Worm (Caenorhabditis elegans): ENCODE measurements around the gene srlf-29.
A peak's percentile ranks its signal among the peaks of the same experiment; 100 is the strongest.

The srlf-29 gene

DNA sequence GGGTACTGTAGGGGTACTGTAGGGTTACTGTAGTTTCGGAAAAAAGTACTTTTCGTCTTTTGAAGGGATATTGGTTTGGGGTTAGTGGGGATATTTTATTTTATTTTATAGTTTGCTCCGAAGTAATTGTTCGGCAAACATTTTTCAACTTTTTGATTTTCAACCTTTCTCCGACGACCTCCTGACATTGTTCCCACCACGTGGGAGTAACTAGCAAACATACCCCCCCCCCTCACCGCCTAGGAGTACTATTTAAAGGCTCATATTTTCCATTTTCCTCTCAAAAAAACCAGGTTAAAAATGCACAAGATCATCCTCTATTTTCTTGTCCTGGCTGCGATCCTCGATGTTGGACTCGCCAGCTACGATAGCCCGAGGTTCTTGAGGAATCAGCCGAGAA, at the start of gene srlf-29:
Gene srlf-29 (plus strand): TSS at position 301 of the 400 bp plus-strand sequence.
- TF ChIP-seq sox-2 (GFP tag; IDR thresholded peaks at IDR 0.05) = no peak

DNA sequence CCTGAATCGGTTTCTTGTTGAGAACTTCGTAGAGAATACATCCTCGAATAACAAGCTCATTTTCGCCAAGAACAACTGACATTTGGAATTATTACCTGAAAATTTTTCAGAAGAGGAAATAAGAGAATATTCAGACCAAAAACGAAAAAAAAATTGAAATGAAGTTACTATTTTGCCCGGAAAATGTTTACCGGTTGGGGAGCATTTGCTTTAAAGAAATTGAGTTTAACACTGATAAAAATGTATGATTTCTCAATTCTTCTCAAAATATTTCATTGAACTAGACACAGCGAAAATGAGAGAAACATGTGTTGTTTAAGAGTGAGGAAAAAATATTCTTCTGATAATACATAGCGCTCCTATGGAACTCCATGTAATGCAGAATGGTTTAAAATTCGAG, 49.7 kb upstream of the srlf-29 start, which contains the start of gene fbxa-165:
Gene fbxa-165 (minus strand): TSS at position 101 of the 400 bp plus-strand sequence.
- TF ChIP-seq pag-3 (tag; optimal IDR thresholded peaks at IDR 0.05; ENCODE audit: borderline replicate concordance) (no peak), ets-4 (tag; optimal IDR thresholded peaks at IDR 0.05) (no peak), sox-4 (tag; optimal IDR thresholded peaks at IDR 0.05) (no peak)

DNA sequence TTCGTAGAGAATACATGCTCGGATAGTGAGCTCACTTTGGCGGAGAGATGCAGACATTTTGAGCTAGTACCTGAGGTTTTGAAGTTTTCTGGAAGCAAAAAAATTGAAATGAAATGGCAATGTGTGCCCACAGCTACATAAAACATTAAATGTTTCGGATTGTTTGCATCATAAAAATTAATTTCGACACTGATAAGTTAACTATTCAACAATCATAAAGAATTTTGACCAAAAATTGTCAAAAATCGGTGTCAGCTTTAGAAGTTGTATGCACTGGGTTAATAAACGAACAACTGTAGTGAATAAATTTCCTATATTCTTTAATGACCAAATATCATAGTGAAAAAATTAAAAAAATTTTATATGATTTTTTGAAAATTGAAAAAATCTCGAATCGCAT, 47.2 kb upstream of the srlf-29 start, which contains the start of gene fbxa-166:
Gene fbxa-166 (minus strand): TSS at position 101 of the 400 bp plus-strand sequence.
- TF ChIP-seq mec-3 (tag; optimal IDR thresholded peaks at IDR 0.05; ENCODE audit: borderline replicate concordance) (no peak), ceh-19 (GFP tag; optimal IDR thresholded peaks at IDR 0.05) (no peak), madf-2 (tag; optimal IDR thresholded peaks at IDR 0.05) (no peak), fax-1 (tag; optimal IDR thresholded peaks at IDR 0.05) (no peak)

DNA sequence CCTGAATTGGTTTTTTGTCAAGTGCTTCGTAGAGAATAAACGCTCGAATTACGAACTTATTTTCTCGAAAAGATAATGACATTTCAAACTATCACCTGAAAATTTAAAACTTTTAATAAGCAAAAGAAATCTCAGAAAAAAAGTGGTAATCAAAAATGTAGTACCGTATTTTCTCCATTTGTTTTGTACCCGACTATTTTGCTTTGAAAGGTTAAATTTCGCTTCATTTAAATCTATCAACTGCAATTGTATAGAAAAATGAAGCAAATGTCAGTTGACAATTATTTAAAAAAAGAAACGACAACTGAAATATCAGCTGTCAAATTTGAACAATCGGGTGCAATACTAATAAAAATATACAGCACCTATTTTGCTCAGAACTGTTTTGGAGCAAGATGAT, 44.9 kb upstream of the srlf-29 start, which contains the start of gene fbxa-158:
Gene fbxa-158 (minus strand): TSS at position 101 of the 400 bp plus-strand sequence.
- TF ChIP-seq ceh-22 (tag; optimal IDR thresholded peaks at IDR 0.05) = no peak
- TF ChIP-seq nfya-1 (tag; optimal IDR thresholded peaks at IDR 0.05) = no peak
- no peak for TF ChIP-seq hlh-6 (tag; optimal IDR thresholded peaks at IDR 0.05)
- no peak for TF ChIP-seq pag-3 (tag; optimal IDR thresholded peaks at IDR 0.05; ENCODE audit: borderline replicate concordance)
- no peak for TF ChIP-seq K09A11.1 (tag; optimal IDR thresholded peaks at IDR 0.05; ENCODE audit: insufficient read depth)

DNA sequence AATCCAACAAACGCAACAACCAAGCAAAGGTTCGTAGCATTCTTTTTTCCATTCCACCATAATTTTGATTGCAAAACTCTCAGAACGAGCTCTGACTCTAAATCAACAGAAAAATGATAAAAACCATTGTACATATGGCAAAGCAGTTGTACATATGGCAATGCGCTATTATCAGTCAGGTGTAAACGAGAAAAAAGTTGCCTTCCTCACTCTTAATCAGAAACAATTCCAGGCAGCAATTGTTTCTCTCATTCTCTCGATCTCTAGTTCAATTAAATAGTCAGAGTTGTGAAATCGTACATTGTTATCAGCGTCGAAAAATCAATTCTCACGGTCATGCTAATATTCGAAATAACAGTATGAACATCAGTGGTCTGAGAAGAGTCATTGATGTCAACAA, 44.3 kb upstream of the srlf-29 start:
- no peak for TF ChIP-seq dmd-4 (tag; optimal IDR thresholded peaks at IDR 0.05; ENCODE audit: borderline replicate concordance)
- peak; percentile 46 for TF ChIP-seq elt-2 (tag; optimal IDR thresholded peaks at IDR 0.05)

DNA sequence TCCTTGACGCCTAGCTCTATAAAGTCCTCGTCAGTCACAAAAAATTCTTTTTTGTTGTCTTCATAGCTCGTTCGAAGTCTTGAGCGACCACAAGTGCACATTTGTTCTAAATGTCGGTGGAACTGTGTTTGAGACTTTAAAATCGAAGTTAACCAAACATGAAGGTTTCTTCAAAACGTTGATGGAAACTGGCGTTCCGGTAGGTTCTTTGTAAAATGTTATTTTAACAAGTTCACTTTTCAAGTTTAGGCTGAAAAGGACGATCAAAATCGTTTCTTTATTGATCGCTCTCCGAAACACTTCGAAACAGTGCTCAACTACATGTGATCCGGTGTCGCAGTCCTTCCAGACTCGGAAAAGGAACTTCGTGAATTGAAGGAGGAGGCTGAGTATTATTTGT, 41.6 kb upstream of the srlf-29 start, which contains the start of gene fbxa-160:
Gene fbxa-160 (minus strand): TSS at position 101 of the 400 bp plus-strand sequence.
- TF ChIP-seq ref-2 (tag; optimal IDR thresholded peaks at IDR 0.05) (no peak), elt-4 (tag; optimal IDR thresholded peaks at IDR 0.05) (no peak), hlh-15 (tag; optimal IDR thresholded peaks at IDR 0.05) (no peak), ceh-31 (tag; optimal IDR thresholded peaks at IDR 0.05) (no peak), ceh-30 (tag; optimal IDR thresholded peaks at IDR 0.05) (no peak), ceh-9 (tag; optimal IDR thresholded peaks at IDR 0.05) (no peak), sox-2 (GFP tag; IDR thresholded peaks at IDR 0.05) (no peak), mec-3 (tag; optimal IDR thresholded peaks at IDR 0.05; ENCODE audit: borderline replicate concordance) (no peak), F13H6.1 (tag; optimal IDR thresholded peaks at IDR 0.05) (no peak), pqm-1 (tag; optimal IDR thresholded peaks at IDR 0.05) (no peak), hlh-30 (tag; optimal IDR thresholded peaks at IDR 0.05; ENCODE audit: insufficient read depth) (no peak), elt-2 (tag; optimal IDR thresholded peaks at IDR 0.05) (no peak), lin-11 (tag; optimal IDR thresholded peaks at IDR 0.05) (no peak), sdc-2 (tag; optimal IDR thresholded peaks at IDR 0.05) (no peak), che-1 (tag; optimal IDR thresholded peaks at IDR 0.05) (no peak)

DNA sequence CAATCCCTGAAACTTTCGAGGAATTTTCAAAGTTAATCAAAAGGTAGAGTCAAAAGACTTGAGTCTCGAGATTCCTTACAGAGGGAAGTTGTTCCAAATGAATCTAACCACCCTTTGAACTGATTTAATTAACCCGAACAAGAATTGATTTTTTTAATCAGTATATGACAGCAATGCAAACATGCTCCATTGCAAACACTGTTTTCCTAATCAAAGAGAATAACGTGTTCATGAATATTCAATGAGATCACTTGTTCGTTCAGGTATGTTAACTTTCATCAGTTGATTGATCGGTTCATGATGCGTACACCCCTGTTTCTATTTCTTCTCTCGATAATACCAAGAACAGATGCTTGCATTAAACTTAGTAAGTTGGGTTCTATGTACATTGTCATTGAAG, 40.5 kb upstream of the srlf-29 start, which contains the start of gene C08E3.14:
Gene C08E3.14 (plus strand): TSS at position 301 of the 400 bp plus-strand sequence.
- TF ChIP-seq unc-55 (GFP tag; optimal IDR thresholded peaks at IDR 0.05) = no peak
- TF ChIP-seq pha-4 (tag; optimal IDR thresholded peaks at IDR 0.05) = no peak
- TF ChIP-seq ceh-9 (tag; optimal IDR thresholded peaks at IDR 0.05) = no peak
- TF ChIP-seq nfya-1 (tag; optimal IDR thresholded peaks at IDR 0.05) = no peak
- TF ChIP-seq ceh-22 (tag; optimal IDR thresholded peaks at IDR 0.05) = no peak
- TF ChIP-seq Y22D7AL.16 (tag; optimal IDR thresholded peaks at IDR 0.05) = no peak
- no peak for TF ChIP-seq hlh-30 (tag; optimal IDR thresholded peaks at IDR 0.05; ENCODE audit: insufficient read depth)
- TF ChIP-seq syd-9 (tag; optimal IDR thresholded peaks at IDR 0.05) = no peak
- no peak for TF ChIP-seq ets-4 (tag; optimal IDR thresholded peaks at IDR 0.05)
- no peak for TF ChIP-seq odd-2 (tag; optimal IDR thresholded peaks at IDR 0.05)
- TF ChIP-seq mec-3 (tag; optimal IDR thresholded peaks at IDR 0.05; ENCODE audit: borderline replicate concordance) = no peak
- TF ChIP-seq ceh-24 (tag; optimal IDR thresholded peaks at IDR 0.05) = no peak
- no peak for TF ChIP-seq ama-1 (optimal IDR thresholded peaks at IDR 0.05)
- no peak for TF ChIP-seq elt-2 (tag; optimal IDR thresholded peaks at IDR 0.05)

All from whole organism, late embryonic.